Worm (Caenorhabditis elegans) whole organism, L2 larva: ENCODE measurements around the gene ins-7.
A peak's percentile ranks its signal among the peaks of the same experiment; 100 is the strongest.

ENCODE experiments used
- C34F6.9 ChIP-seq: fragments of 150-350 bp; optimal IDR thresholded peaks from 2 replicates; lab custom pipeline; 2014; ENCODE audit warnings: missing biosample characterization, missing genetic modification characterization
- F13H6.1 ChIP-seq: sonication (generic microtip); optimal IDR thresholded peaks from 2 replicates; lab custom pipeline; 2016; ENCODE audit warnings: missing genetic modification characterization, missing compliant biosample characterization
- R02D3.7 ChIP-seq: fragments of 150-350 bp; optimal IDR thresholded peaks from 2 replicates; lab custom pipeline; 2014; ENCODE audit warnings: missing biosample characterization, missing genetic modification characterization
- Y55F3AM.14 ChIP-seq: fragments of 200-800 bp; sonication (Bioruptor generic); optimal IDR thresholded peaks from 2 replicates; lab custom pipeline; 2018; ENCODE audit warnings: mild to moderate bottlenecking, missing genetic modification characterization, missing compliant biosample characterization
- alr-1 ChIP-seq: fragments of 150-350 bp; optimal IDR thresholded peaks from 2 replicates; lab custom pipeline; 2014; ENCODE audit warnings: missing biosample characterization, missing genetic modification characterization
- ama-1 ChIP-seq: fragments of 150-350 bp; optimal IDR thresholded peaks from 2 replicates; lab custom pipeline; 2018; ENCODE audit warnings: inconsistent platforms
- blmp-1 ChIP-seq: sonication (generic microtip); optimal IDR thresholded peaks from 2 replicates; lab custom pipeline; 2017; ENCODE audit warnings: missing genetic modification characterization, mild to moderate bottlenecking, missing compliant biosample characterization, antibody characterized with exemption, moderate library complexity; ENCODE audit not compliant: insufficient read depth
- ceh-16 ChIP-seq: fragments of 150-350 bp; optimal IDR thresholded peaks from 2 replicates; lab custom pipeline; 2014; ENCODE audit warnings: missing biosample characterization, missing genetic modification characterization
- elt-1 ChIP-seq: fragments of 150-350 bp; optimal IDR thresholded peaks from 2 replicates; lab custom pipeline; 2014; ENCODE audit warnings: missing biosample characterization, missing genetic modification characterization
- fos-1 ChIP-seq: fragments of 150-350 bp; optimal IDR thresholded peaks from 2 replicates; lab custom pipeline; 2014; ENCODE audit warnings: missing biosample characterization, missing genetic modification characterization
- lin-11 ChIP-seq: fragments of 150-350 bp; sonication (generic microtip); optimal IDR thresholded peaks from 2 replicates; lab custom pipeline; 2014; ENCODE audit warnings: missing biosample characterization, missing genetic modification characterization, inconsistent platforms, mixed read lengths
- lin-39 ChIP-seq: fragments of 150-350 bp; optimal IDR thresholded peaks from 2 replicates; lab custom pipeline; 2014; ENCODE audit warnings: missing biosample characterization, missing genetic modification reagents, missing genetic modification characterization
- lsy-2 ChIP-seq, 2 experiments: fragments of 150-350 bp in 1 of 2; sonication (generic microtip) in 1 of 2; optimal IDR thresholded peaks; 2 replicates each; lab custom pipeline; 2014 to 2017; ENCODE audit warnings: missing biosample characterization in 2 of 2, missing genetic modification characterization in 2 of 2
- mbf-1 ChIP-seq: sonication (generic microtip); optimal IDR thresholded peaks from 2 replicates; lab custom pipeline; 2017; ENCODE audit warnings: missing biosample characterization, missing genetic modification characterization
- mdl-1 ChIP-seq, 2 experiments: fragments of 150-350 bp in 1 of 2; sonication (generic microtip) in 1 of 2; optimal IDR thresholded peaks; 2 replicates each; lab custom pipeline; 2017; ENCODE audit warnings: missing biosample characterization in 2 of 2, missing genetic modification characterization in 2 of 2
- nhr-12 ChIP-seq: fragments of 150-350 bp; optimal IDR thresholded peaks from 2 replicates; lab custom pipeline; 2014; ENCODE audit warnings: missing biosample characterization, missing genetic modification characterization
- nhr-21 ChIP-seq: fragments of 150-350 bp; optimal IDR thresholded peaks from 2 replicates; lab custom pipeline; 2014; ENCODE audit warnings: missing biosample characterization, missing genetic modification characterization
- nhr-237 ChIP-seq: fragments of 150-350 bp; optimal IDR thresholded peaks from 2 replicates; lab custom pipeline; 2014; ENCODE audit warnings: missing biosample characterization, missing genetic modification characterization
- nhr-25 ChIP-seq: fragments of 150-350 bp; sonication (generic microtip); optimal IDR thresholded peaks from 3 replicates; lab custom pipeline; 2014; ENCODE audit warnings: missing biosample characterization, missing genetic modification characterization
- nhr-6 ChIP-seq: fragments of 150-350 bp; optimal IDR thresholded peaks from 2 replicates; lab custom pipeline; 2014; ENCODE audit warnings: missing biosample characterization, missing genetic modification characterization
- skn-1 ChIP-seq: sonication (generic microtip); optimal IDR thresholded peaks from 2 replicates; lab custom pipeline; 2017; ENCODE audit warnings: missing biosample characterization, missing genetic modification characterization
- sma-3 ChIP-seq: sonication (generic microtip); optimal IDR thresholded peaks from 2 replicates; lab custom pipeline; 2016; ENCODE audit warnings: missing genetic modification reagents, missing genetic modification characterization, missing compliant biosample characterization
- sma-9 ChIP-seq, 2 experiments: fragments of 150-350 bp in 1 of 2; sonication (generic microtip) in 1 of 2; optimal IDR thresholded peaks; 2 replicates each; lab custom pipeline; 2014 to 2016; ENCODE audit warnings: missing genetic modification characterization in 2 of 2, mild to moderate bottlenecking in 1 of 2, missing biosample characterization in 1 of 2, missing compliant biosample characterization in 1 of 2, missing genetic modification reagents in 1 of 2, moderate library complexity in 1 of 2
- unc-39 ChIP-seq: fragments of 150-350 bp; optimal IDR thresholded peaks from 2 replicates; lab custom pipeline; 2014; ENCODE audit warnings: missing biosample characterization, missing genetic modification characterization
- unc-55 ChIP-seq: fragments of 150-350 bp; sonication (generic microtip); optimal IDR thresholded peaks from 3 replicates; lab custom pipeline; 2014; ENCODE audit warnings: missing biosample characterization, missing genetic modification reagents, missing genetic modification characterization
- zag-1 ChIP-seq: fragments of 150-350 bp; optimal IDR thresholded peaks from 2 replicates; lab custom pipeline; 2014; ENCODE audit warnings: missing biosample characterization, missing genetic modification characterization
- ztf-1 ChIP-seq: fragments of 200-800 bp; sonication (Bioruptor generic); conservative IDR thresholded peaks from 2 replicates; pipeline ENCODE4 v1.3.6; 2022; ENCODE audit warnings: missing genetic modification characterization, missing compliant biosample characterization
- ztf-11 ChIP-seq: sonication (generic microtip); optimal IDR thresholded peaks from 2 replicates; lab custom pipeline; 2017; ENCODE audit warnings: missing biosample characterization, missing genetic modification characterization
- ztf-4 ChIP-seq: fragments of 150-350 bp; optimal IDR thresholded peaks from 2 replicates; lab custom pipeline; 2014; ENCODE audit warnings: missing biosample characterization, missing genetic modification characterization

Gene ins-7

DNA sequence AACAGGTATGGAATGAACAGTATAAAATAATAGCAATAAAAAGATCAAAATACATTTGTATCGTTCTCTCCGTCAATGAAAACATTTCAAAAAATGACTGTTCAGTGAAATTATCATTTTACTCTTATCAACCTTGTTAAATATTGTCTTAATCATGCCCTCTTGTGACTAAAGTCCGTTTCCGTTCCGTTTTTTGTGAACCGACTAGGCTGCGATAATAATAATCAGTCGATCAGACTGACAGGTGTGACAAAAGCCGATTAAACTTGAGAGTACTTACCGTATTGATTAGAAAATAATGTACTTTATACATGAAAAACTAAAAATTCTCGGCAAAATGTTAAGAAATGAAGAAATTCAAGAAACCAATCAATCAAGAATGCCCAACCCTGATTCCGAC is at the start of gene ins-7:
Gene ins-7, minus strand, starts transcription at position 332 of the 400 bp plus-strand sequence.
- TF ChIP-seq ztf-1 (GFP tag; lab: Robert Waterston, UW) (no peak), R02D3.7 (no peak), sma-9 (GFP tag; optimal IDR thresholded peaks at IDR 0.05; lab: Kevin White, UChicago) (peak; percentile 21), sma-9 (tag; optimal IDR thresholded peaks at IDR 0.05; lab: Kevin White, UChicago) (no peak), fos-1 (peak; percentile 65)

DNA sequence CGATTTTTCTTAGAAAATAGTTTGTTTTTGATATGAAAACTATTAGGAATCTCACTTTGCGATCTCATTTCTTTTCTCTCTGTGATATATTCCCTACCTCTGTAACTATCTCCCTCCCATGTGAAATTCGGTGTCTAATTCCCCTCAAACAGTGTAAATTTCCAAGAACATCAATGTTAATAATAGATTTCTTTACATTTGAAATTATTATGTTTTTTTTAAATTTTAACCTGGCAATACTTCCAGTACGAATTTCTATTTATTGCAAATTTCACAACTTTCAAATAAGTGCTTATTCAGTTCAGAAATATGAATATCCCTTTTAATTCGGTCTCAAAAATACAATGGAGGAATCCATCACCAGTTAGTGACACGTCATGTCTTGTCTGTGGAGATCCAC is 45.7 kb upstream of the ins-7 start, which contains the start of gene nhr-100:
Gene nhr-100, plus strand, starts transcription at position 301 of the 400 bp plus-strand sequence.
- TF ChIP-seq sma-3 (no peak), Y55F3AM.14 (GFP tag; lab: Kevin White, UChicago) (no peak), C34F6.9 (tag; lab: Kevin White, UChicago) (no peak), blmp-1 (tag; lab: Kevin White, UChicago) (no peak), alr-1 (tag; lab: Kevin White, UChicago) (no peak), zag-1 (no peak)

DNA sequence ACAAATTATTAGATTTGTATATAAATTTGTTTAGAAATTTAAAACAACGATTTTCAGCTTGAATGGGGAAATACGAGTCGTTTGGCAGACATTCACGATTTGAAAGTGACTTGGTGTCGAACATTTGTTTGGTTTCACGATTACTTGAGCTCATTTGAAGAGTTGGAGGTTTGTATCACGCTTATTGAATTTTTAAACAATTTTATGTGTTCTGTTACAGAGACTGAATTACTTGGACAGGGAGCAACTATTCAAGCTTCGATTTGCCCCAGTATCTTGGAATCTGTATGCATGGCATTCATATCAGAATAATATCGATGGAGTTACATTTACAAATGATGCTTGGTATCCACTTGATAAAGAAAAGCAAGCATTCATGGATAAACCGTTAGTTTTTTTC is 44.6 kb upstream of the ins-7 start:
- TF ChIP-seq sma-3 (no peak), mdl-1 (tag; optimal IDR thresholded peaks at IDR 0.05; lab: Kevin White, UChicago) (no peak), unc-55 (GFP tag; lab: Kevin White, UChicago) (no peak), ztf-11 (tag; lab: Kevin White, UChicago) (no peak), ceh-16 (tag; lab: Kevin White, UChicago) (no peak), Y55F3AM.14 (GFP tag; lab: Kevin White, UChicago) (no peak), fos-1 (no peak), R02D3.7 (no peak), blmp-1 (tag; lab: Kevin White, UChicago) (no peak), mbf-1 (tag; lab: Kevin White, UChicago) (no peak), ama-1 (lab: Kevin White, UChicago) (no peak), C34F6.9 (tag; lab: Kevin White, UChicago) (no peak), nhr-6 (no peak), nhr-12 (tag; lab: Kevin White, UChicago) (no peak), sma-9 (GFP tag; optimal IDR thresholded peaks at IDR 0.05; lab: Kevin White, UChicago) (no peak), sma-9 (tag; optimal IDR thresholded peaks at IDR 0.05; lab: Kevin White, UChicago) (no peak), lin-11 (tag; lab: Kevin White, UChicago) (no peak), ztf-4 (tag; lab: Kevin White, UChicago) (no peak), F13H6.1 (tag; lab: Kevin White, UChicago) (no peak)

DNA sequence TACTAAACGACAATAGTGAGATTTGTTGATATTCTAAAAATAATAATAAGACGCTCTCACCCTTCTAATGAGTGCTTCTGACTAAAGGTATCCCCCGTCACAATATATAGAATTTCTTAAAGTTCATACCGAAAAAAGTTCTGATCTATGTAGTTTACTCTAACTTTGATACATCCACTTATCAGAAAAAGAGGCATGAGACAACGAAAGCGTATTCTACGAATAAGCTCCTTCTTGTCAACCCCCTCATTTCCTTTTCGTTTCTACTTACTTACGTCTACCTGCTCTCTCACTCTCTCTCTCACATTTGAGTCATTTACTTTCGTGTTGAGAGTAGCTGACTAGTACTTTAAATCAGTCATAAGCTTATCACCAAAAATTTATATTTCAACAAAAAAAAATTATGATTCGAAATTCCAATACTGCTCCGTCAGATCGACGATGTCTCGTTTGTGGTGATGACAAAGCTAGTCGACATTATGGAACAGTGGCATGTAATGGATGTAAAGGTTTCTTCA is 42.9 kb upstream of the ins-7 start:
- TF ChIP-seq lsy-2 (tag; optimal IDR thresholded peaks at IDR 0.05; lab: Kevin White, UChicago) (peak in 1 of 2 experiments; percentile 29), sma-9 (GFP tag; optimal IDR thresholded peaks at IDR 0.05; lab: Kevin White, UChicago) (peak; percentile 4), sma-9 (tag; optimal IDR thresholded peaks at IDR 0.05; lab: Kevin White, UChicago) (no peak), nhr-21 (tag; lab: Kevin White, UChicago) (peak; percentile 47), Y55F3AM.14 (GFP tag; lab: Kevin White, UChicago) (no peak), lin-11 (tag; lab: Kevin White, UChicago) (no peak)

DNA sequence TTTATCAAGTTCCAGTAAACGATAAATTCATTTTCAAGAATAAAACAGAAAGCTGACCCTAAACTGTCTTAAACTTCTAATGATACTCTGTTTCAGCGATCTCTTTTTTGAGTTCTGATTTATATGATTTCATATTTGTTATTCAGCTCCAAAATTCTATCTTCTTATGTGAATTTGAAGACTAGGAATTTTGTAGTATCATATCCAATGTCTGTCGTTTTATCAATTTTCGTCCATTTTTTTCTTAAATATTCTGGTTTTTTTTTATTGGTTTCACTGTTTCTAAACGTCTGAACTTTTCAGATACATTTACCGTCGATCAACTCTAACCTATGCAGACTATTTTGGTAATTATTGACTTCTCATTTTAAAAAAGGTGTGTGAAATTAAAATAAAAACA is 42.3 kb upstream of the ins-7 start, which contains the start of the genes nhr-138 and C28D4.18:
Gene nhr-138, plus strand, starts transcription at position 304 of the 400 bp plus-strand sequence.
Gene C28D4.18, plus strand, starts transcription at position 333 of the 400 bp plus-strand sequence.
- TF ChIP-seq unc-39 (tag; lab: Kevin White, UChicago) (no peak), mbf-1 (tag; lab: Kevin White, UChicago) (no peak), nhr-25 (tag; lab: Kevin White, UChicago) (no peak), ztf-11 (tag; lab: Kevin White, UChicago) (no peak), nhr-237 (tag; lab: Kevin White, UChicago) (no peak), unc-55 (GFP tag; lab: Kevin White, UChicago) (no peak), skn-1 (tag; lab: Kevin White, UChicago) (no peak)

DNA sequence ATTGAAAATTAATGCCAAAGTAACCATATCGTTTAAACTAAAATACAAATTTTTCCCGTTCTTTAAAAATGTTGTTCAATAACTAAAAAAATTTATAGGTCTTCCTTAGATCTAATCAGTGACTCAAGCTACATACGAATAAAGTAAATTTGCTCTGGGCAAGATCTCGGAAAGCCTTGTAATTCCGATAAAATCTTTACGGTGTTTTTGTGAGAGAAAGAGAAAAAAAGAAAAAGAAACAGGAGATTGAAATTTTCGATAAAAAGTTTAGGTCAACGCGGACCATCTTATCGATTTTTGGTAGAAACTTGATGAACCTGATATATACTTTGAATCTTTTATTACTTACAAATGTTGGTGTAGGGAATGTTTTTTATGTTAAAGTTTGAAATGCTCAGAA is 40.5 kb upstream of the ins-7 start:
- TF ChIP-seq lin-39 (tag; lab: Kevin White, UChicago) (no peak), nhr-25 (tag; lab: Kevin White, UChicago) (peak; percentile 41), elt-1 (peak; percentile 55), sma-9 (GFP tag; optimal IDR thresholded peaks at IDR 0.05; lab: Kevin White, UChicago) (peak; percentile 64), sma-9 (tag; optimal IDR thresholded peaks at IDR 0.05; lab: Kevin White, UChicago) (no peak)
